Worm (Caenorhabditis elegans): ENCODE data around the gene Y34B4A.10.

Y34B4A.10 gene

ce11 chrX:5275209-5275608 is 25.5 kb downstream of the Y34B4A.10 start, which contains the start of gene hst-6 (continued):
- peak; percentile 17 for TF ChIP-seq ztf-18 (tag; optimal IDR thresholded peaks at IDR 0.05)
- TF ChIP-seq mcd-1 (GFP tag; IDR thresholded peaks at IDR 0.05): peak; percentile 96
- TF ChIP-seq sdz-38 (tag; optimal IDR thresholded peaks at IDR 0.05): no peak
- no peak for TF ChIP-seq nhr-27 (tag; optimal IDR thresholded peaks at IDR 0.05)
- no peak for TF ChIP-seq madf-10 (tag; optimal IDR thresholded peaks at IDR 0.05)
- 0 out of 2 replicates have a peak, but pooled peaks have one; percentile 62 for TF ChIP-seq nhr-120 (GFP tag; IDR thresholded peaks at IDR 0.05)
- TF ChIP-seq dpl-1 (GFP tag; optimal IDR thresholded peaks at IDR 0.05): no peak
- TF ChIP-seq lin-35 (GFP tag; optimal IDR thresholded peaks at IDR 0.05): peak in 1 of 3 experiments; percentile 43
- TF ChIP-seq attf-3 (GFP tag; conservative IDR thresholded peaks at IDR 0.05): peak; percentile 78

DNA sequence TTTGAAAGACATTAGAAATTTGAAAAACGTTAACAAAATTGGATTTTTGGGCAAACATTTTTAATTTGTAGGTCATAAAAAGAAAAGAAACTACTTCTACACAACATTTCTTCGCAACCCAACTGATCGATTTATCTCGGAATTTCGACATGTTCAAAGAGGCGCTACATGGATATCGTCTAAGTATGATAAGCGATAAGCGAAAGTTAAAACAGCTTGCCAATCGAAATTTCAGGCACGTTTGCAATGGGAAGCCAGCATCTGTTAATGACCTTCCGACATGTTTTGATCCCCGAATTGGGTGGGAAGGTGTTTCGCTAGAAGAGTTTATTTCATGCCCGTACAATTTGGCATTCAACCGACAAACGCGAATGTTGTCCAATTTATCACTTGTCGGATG is 27.1 kb downstream of the Y34B4A.10 start:
- TF ChIP-seq egrh-3 (GFP tag; IDR thresholded peaks at IDR 0.05) (no peak), madf-3 (GFP tag; IDR thresholded peaks at IDR 0.05) (no peak), dpl-1 (GFP tag; optimal IDR thresholded peaks at IDR 0.05) (no peak), T07F8.4 (tag; optimal IDR thresholded peaks at IDR 0.05) (no peak), hlh-12 (tag; optimal IDR thresholded peaks at IDR 0.05) (no peak), T26A5.8 (tag; optimal IDR thresholded peaks at IDR 0.05) (no peak), attf-6 (GFP tag; IDR thresholded peaks at IDR 0.05) (no peak), ztf-3 (GFP tag; optimal IDR thresholded peaks at IDR 0.05) (no peak)

DNA sequence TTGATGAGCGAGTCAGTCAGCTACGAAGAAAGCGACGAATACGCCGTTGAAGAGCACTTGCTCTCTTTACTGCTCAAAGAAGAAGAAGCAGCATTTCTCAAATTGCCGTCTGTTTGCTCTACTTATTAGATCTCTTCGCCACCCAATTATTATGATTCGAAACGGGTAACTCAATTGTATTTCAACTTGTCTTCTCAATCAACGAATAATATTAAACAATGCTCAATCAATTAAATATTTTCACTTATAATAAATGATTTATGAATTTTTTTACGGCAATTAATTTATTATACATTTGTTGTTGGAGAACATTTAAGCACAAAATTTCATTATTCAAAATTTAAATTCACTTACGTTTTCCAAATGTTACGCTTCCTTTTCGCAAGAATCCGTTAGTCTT is 28.5 kb downstream of the Y34B4A.10 start:
- TF ChIP-seq F37B4.10 (GFP tag; IDR thresholded peaks at IDR 0.05) (no peak), F57A8.1 (GFP tag; optimal IDR thresholded peaks at IDR 0.05) (no peak), lag-1 (GFP tag; IDR thresholded peaks at IDR 0.05) (no peak), ccch-3 (GFP tag; optimal IDR thresholded peaks at IDR 0.05) (no peak), hrde-1 (tag; optimal IDR thresholded peaks at IDR 0.05; ENCODE audit: borderline replicate concordance) (no peak), madf-6 (GFP tag; IDR thresholded peaks at IDR 0.05) (no peak), T07F8.4 (tag; optimal IDR thresholded peaks at IDR 0.05) (no peak), K11D2.4 (GFP tag; IDR thresholded peaks at IDR 0.05) (no peak), nfya-1 (tag; optimal IDR thresholded peaks at IDR 0.05; ENCODE audit: borderline replicate concordance, insufficient read depth) (no peak), snpc-1.1 (tag; optimal IDR thresholded peaks at IDR 0.05; ENCODE audit: insufficient read depth) (no peak), lin-54 (GFP tag; optimal IDR thresholded peaks at IDR 0.05) (no peak), let-607 (tag; optimal IDR thresholded peaks at IDR 0.05) (no peak), lir-1 (GFP tag; conservative IDR thresholded peaks at IDR 0.05) (no peak), F57C9.4 (tag; optimal IDR thresholded peaks at IDR 0.05) (no peak), ztf-28 (GFP tag; IDR thresholded peaks at IDR 0.05) (no peak)

- TF ChIP-seq atf-7 (tag; optimal IDR thresholded peaks at IDR 0.05) (peak; percentile 28), nhr-80 (tag; optimal IDR thresholded peaks at IDR 0.05) (peak; percentile 88), zim-3 (tag; optimal IDR thresholded peaks at IDR 0.05) (no peak), cebp-1 (GFP tag; IDR thresholded peaks at IDR 0.05) (no peak), cebp-1 (tag; optimal IDR thresholded peaks at IDR 0.05) (peak; percentile 62), aptf-3 (GFP tag; IDR thresholded peaks at IDR 0.05) (no peak), F37B4.10 (GFP tag; IDR thresholded peaks at IDR 0.05) (no peak), let-526 (GFP tag; IDR thresholded peaks at IDR 0.05) (0 out of 2 replicates have a peak, but pooled peaks have one; percentile 18), ztf-18 (tag; optimal IDR thresholded peaks at IDR 0.05) (peak; percentile 8), snpc-4 (GFP tag; optimal IDR thresholded peaks at IDR 0.05) (no peak), snpc-4 (tag; optimal IDR thresholded peaks at IDR 0.05) (peak in 1 of 4 experiments; percentile 2), attf-3 (GFP tag; conservative IDR thresholded peaks at IDR 0.05) (peak; percentile 92), ZK185.1 (tag; optimal IDR thresholded peaks at IDR 0.05; ENCODE audit: poor library complexity, severe bottlenecking) (peak; percentile 22), attf-5 (GFP tag; optimal IDR thresholded peaks at IDR 0.05) (peak; percentile 29), dox-1 (GFP tag; IDR thresholded peaks at IDR 0.05) (0 out of 2 replicates have a peak, but pooled peaks have one; percentile 40)
Observed at ce11 chrX:5279170-5279635, 29.5 kb downstream of the Y34B4A.10 start, which contains the start of gene Y34B4A.2. Gene Y34B4A.2 (plus strand): TSS chrX:5279497.

All from whole organism, young adult.